Worm (Caenorhabditis elegans) whole organism, early embryonic: ENCODE results near the gene Y116F11B.6.

ENCODE experiments used
- aly-1 ChIP-seq: sonication (generic microtip); optimal IDR thresholded peaks from 2 replicates; lab custom pipeline; 2016; ENCODE audit warnings: missing genetic modification characterization, missing compliant biosample characterization
- ama-1 ChIP-seq: fragments of 150-350 bp; optimal IDR thresholded peaks from 2 replicates; lab custom pipeline; 2014
- ceh-13 ChIP-seq: fragments of 200-800 bp; sonication (Bioruptor generic); optimal IDR thresholded peaks from 2 replicates; lab custom pipeline; 2018; ENCODE audit warnings: mild to moderate bottlenecking, missing genetic modification characterization, missing compliant biosample characterization
- flt-1 ChIP-seq: fragments of 200-800 bp; sonication (Bioruptor generic); IDR thresholded peaks from 2 replicates; pipeline ENCODE4 v1.3.6; 2022; ENCODE audit warnings: missing genetic modification characterization, missing compliant biosample characterization

- no peak for TF ChIP-seq ama-1
- TF ChIP-seq flt-1 (GFP tag; lab: Robert Waterston, UW) = no peak
- TF ChIP-seq aly-1 (tag; lab: Kevin White, UChicago) = no peak
- TF ChIP-seq ceh-13 (GFP tag; lab: Kevin White, UChicago) = no peak
Observed at ce11 chrV:19853610-19854009, 7.8 kb upstream of the Y116F11B.6 start.
